Worm (Caenorhabditis elegans): ENCODE measurements around the gene ZK813.5.

The ZK813.5 gene

ce11 chrX:3473793-3474192, 22.8 kb upstream of the ZK813.5 start:
- TF ChIP-seq ref-1 (GFP tag; conservative IDR thresholded peaks at IDR 0.05) (no peak), flt-1 (GFP tag; IDR thresholded peaks at IDR 0.05) (no peak), ztf-23 (GFP tag; IDR thresholded peaks at IDR 0.05) (no peak), ztf-29 (GFP tag; IDR thresholded peaks at IDR 0.05) (no peak), T22C8.4 (GFP tag; IDR thresholded peaks at IDR 0.05) (no peak), klf-2 (GFP tag; conservative IDR thresholded peaks at IDR 0.05) (no peak), tab-1 (GFP tag; IDR thresholded peaks at IDR 0.05) (no peak), med-1 (GFP tag; optimal IDR thresholded peaks at IDR 0.05; ENCODE audit: insufficient read depth) (no peak), cog-1 (tag; optimal IDR thresholded peaks at IDR 0.05) (no peak)

- no peak for TF ChIP-seq med-1 (GFP tag; optimal IDR thresholded peaks at IDR 0.05; ENCODE audit: insufficient read depth)
- TF ChIP-seq ref-1 (GFP tag; conservative IDR thresholded peaks at IDR 0.05): no peak
- TF ChIP-seq ztf-23 (GFP tag; IDR thresholded peaks at IDR 0.05): 0 out of 2 replicates have a peak, but pooled peaks have one; percentile 63
- no peak for TF ChIP-seq klf-2 (GFP tag; conservative IDR thresholded peaks at IDR 0.05)
- TF ChIP-seq T22C8.4 (GFP tag; IDR thresholded peaks at IDR 0.05): no peak
- peak; percentile 61 for TF ChIP-seq cog-1 (tag; optimal IDR thresholded peaks at IDR 0.05)
- TF ChIP-seq ztf-29 (GFP tag; IDR thresholded peaks at IDR 0.05): peak; percentile 95
- TF ChIP-seq flt-1 (GFP tag; IDR thresholded peaks at IDR 0.05): peak; percentile 56; the same call in 1 of the 2 replicates
- 0 out of 2 replicates have a peak, but pooled peaks have one; percentile 31 for TF ChIP-seq tab-1 (GFP tag; IDR thresholded peaks at IDR 0.05)
These were observed 21.2 kb upstream of the ZK813.5 start for ce11 chrX:3472226-3472625.

- TF ChIP-seq cog-1 (tag; optimal IDR thresholded peaks at IDR 0.05) (no peak), ztf-23 (GFP tag; IDR thresholded peaks at IDR 0.05) (no peak), ztf-29 (GFP tag; IDR thresholded peaks at IDR 0.05) (no peak), T22C8.4 (GFP tag; IDR thresholded peaks at IDR 0.05) (no peak), flt-1 (GFP tag; IDR thresholded peaks at IDR 0.05) (no peak), tab-1 (GFP tag; IDR thresholded peaks at IDR 0.05) (no peak), med-1 (GFP tag; optimal IDR thresholded peaks at IDR 0.05; ENCODE audit: insufficient read depth) (no peak)
These were observed 19.3 kb upstream of the ZK813.5 start for ce11 chrX:3470307-3470706.

- TF ChIP-seq tab-1 (GFP tag; IDR thresholded peaks at IDR 0.05): 0 out of 2 replicates have a peak, but pooled peaks have one; percentile 44
- TF ChIP-seq flt-1 (GFP tag; IDR thresholded peaks at IDR 0.05): 0 out of 2 replicates have a peak, but pooled peaks have one; percentile 38
- TF ChIP-seq klf-2 (GFP tag; conservative IDR thresholded peaks at IDR 0.05): no peak
These were observed 18.3 kb upstream of the ZK813.5 start for ce11 chrX:3469332-3469731.

DNA sequence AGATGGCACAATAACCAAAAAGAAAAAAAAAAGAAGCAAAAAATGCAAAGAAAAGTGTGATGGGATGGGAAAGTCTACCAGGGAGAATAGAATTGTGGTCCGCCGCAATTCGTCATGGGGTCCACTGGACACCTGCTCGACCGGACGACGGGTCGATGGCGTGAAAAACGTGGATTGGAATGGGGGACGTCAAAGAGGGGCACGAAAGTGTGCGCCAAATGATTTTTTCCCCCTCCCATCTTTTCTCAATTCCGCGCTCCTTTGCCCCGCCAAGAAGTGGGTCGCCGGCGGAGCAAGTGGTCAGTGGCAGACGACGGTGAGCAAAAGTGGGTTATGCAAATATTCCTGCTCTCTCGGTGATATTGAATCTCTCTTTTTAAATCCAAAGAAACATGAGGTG, 16.9 kb upstream of the ZK813.5 start:
- TF ChIP-seq ztf-29 (GFP tag; IDR thresholded peaks at IDR 0.05) (no peak), ref-1 (GFP tag; conservative IDR thresholded peaks at IDR 0.05) (no peak), tab-1 (GFP tag; IDR thresholded peaks at IDR 0.05) (no peak), flt-1 (GFP tag; IDR thresholded peaks at IDR 0.05) (no peak), T22C8.4 (GFP tag; IDR thresholded peaks at IDR 0.05) (no peak), ztf-23 (GFP tag; IDR thresholded peaks at IDR 0.05) (no peak), klf-2 (GFP tag; conservative IDR thresholded peaks at IDR 0.05) (no peak), med-1 (GFP tag; optimal IDR thresholded peaks at IDR 0.05; ENCODE audit: insufficient read depth) (no peak), cog-1 (tag; optimal IDR thresholded peaks at IDR 0.05) (no peak)

DNA sequence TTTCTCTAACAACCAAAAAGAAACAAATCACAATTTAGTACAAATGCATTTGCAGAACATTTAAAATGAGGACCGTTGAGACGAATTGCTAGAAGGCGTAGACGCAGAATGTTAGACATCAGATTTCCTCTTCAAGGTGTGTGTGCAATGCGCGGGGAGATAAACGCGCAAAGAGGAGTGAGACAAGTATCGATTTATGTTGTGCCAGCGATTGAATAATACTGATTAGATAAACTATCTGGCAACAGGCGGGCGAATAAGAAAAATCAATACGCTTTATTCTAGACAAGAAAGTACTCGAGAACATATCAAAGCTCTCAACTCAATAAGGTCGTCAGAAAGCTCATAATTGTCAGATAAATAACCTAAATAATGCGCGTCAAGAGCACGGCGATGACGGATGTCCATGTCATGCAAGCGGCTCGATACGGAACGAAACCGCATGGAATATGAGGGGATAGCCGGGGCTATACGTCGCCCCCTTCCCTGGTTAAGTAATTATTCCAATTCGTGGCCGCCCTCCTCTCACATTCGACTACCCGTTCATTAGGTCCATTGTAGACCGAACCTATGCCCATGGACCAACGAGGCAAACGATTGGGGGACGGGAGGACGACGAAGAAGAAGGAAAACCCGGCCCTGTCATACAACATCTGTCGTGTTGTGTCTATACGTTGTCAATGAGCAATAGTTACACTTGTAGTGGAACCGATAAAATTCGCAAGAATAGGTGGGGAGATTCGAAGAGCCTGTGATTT, 16.2 kb upstream of the ZK813.5 start:
- TF ChIP-seq cog-1 (tag; optimal IDR thresholded peaks at IDR 0.05) (no peak), T22C8.4 (GFP tag; IDR thresholded peaks at IDR 0.05) (peak; percentile 62; the same call in 1 of the 2 replicates), tab-1 (GFP tag; IDR thresholded peaks at IDR 0.05) (no peak), klf-2 (GFP tag; conservative IDR thresholded peaks at IDR 0.05) (no peak), med-1 (GFP tag; optimal IDR thresholded peaks at IDR 0.05; ENCODE audit: insufficient read depth) (no peak), flt-1 (GFP tag; IDR thresholded peaks at IDR 0.05) (peak; percentile 36; the same call in 1 of the 2 replicates), ztf-29 (GFP tag; IDR thresholded peaks at IDR 0.05) (no peak), ztf-23 (GFP tag; IDR thresholded peaks at IDR 0.05) (0 out of 2 replicates have a peak, but pooled peaks have one; percentile 35), ref-1 (GFP tag; conservative IDR thresholded peaks at IDR 0.05) (no peak)

DNA sequence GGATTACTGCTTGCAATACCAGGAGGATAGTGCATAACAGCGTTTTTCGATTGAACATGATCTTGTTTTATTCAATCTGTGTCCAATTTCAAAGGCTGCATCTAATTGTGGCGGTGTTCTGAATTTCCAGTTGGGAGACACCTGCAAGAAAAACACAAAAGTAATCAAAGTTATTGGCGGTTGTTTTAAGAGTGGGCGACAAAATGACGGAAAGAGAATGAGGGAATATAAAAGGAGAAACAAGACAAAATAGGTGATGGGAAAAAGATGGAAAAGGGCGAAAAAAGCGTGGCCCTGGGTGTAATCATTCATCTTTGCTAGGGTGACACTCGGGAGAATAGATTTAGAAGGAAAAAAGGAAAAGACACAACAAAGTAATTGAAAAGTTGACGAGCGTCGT, 14.8 kb upstream of the ZK813.5 start, which contains the start of the genes ZK377.15 and sax-3:
TSS of gene ZK377.15 (minus strand) at position 101 of the 400 bp plus-strand sequence.
TSS of gene sax-3 (minus strand) at position 143 of the 400 bp plus-strand sequence.
- TF ChIP-seq klf-2 (GFP tag; conservative IDR thresholded peaks at IDR 0.05) (no peak), T22C8.4 (GFP tag; IDR thresholded peaks at IDR 0.05) (no peak), flt-1 (GFP tag; IDR thresholded peaks at IDR 0.05) (no peak), ztf-29 (GFP tag; IDR thresholded peaks at IDR 0.05) (no peak), cog-1 (tag; optimal IDR thresholded peaks at IDR 0.05) (no peak), ztf-23 (GFP tag; IDR thresholded peaks at IDR 0.05) (no peak), tab-1 (GFP tag; IDR thresholded peaks at IDR 0.05) (no peak), ref-1 (GFP tag; conservative IDR thresholded peaks at IDR 0.05) (no peak), med-1 (GFP tag; optimal IDR thresholded peaks at IDR 0.05; ENCODE audit: insufficient read depth) (no peak)

- no peak for TF ChIP-seq flt-1 (GFP tag; IDR thresholded peaks at IDR 0.05)
- TF ChIP-seq ztf-23 (GFP tag; IDR thresholded peaks at IDR 0.05): no peak
- TF ChIP-seq cog-1 (tag; optimal IDR thresholded peaks at IDR 0.05): no peak
- no peak for TF ChIP-seq tab-1 (GFP tag; IDR thresholded peaks at IDR 0.05)
- TF ChIP-seq T22C8.4 (GFP tag; IDR thresholded peaks at IDR 0.05): no peak
- no peak for TF ChIP-seq ref-1 (GFP tag; conservative IDR thresholded peaks at IDR 0.05)
- no peak for TF ChIP-seq ztf-29 (GFP tag; IDR thresholded peaks at IDR 0.05)
- no peak for TF ChIP-seq med-1 (GFP tag; optimal IDR thresholded peaks at IDR 0.05; ENCODE audit: insufficient read depth)
These were observed 13.5 kb upstream of the ZK813.5 start for ce11 chrX:3464309-3465038.

- no peak for TF ChIP-seq ztf-29 (GFP tag; IDR thresholded peaks at IDR 0.05)
- TF ChIP-seq T22C8.4 (GFP tag; IDR thresholded peaks at IDR 0.05): no peak
- no peak for TF ChIP-seq tab-1 (GFP tag; IDR thresholded peaks at IDR 0.05)
- no peak for TF ChIP-seq ztf-23 (GFP tag; IDR thresholded peaks at IDR 0.05)
- no peak for TF ChIP-seq med-1 (GFP tag; optimal IDR thresholded peaks at IDR 0.05; ENCODE audit: insufficient read depth)
- TF ChIP-seq flt-1 (GFP tag; IDR thresholded peaks at IDR 0.05): no peak
- no peak for TF ChIP-seq cog-1 (tag; optimal IDR thresholded peaks at IDR 0.05)
- no peak for TF ChIP-seq klf-2 (GFP tag; conservative IDR thresholded peaks at IDR 0.05)
These were observed 12.9 kb upstream of the ZK813.5 start for ce11 chrX:3463875-3464274.

Data from whole organism, midembryonic.